Fruit fly (Drosophila melanogaster): ENCODE data around the gene CG46468.

The CG46468 gene

dm6 chr2L:9565387-9565786, at the start of gene CG46468:
TSS of gene CG46468 (minus strand) at chr2L:9565438.
- TF ChIP-seq psq (optimal IDR thresholded peaks at IDR 0.05), result no peak
- no peak for TF ChIP-seq EcR (GFP tag; optimal IDR thresholded peaks at IDR 0.05)
- TF ChIP-seq CG8478 (optimal IDR thresholded peaks at IDR 0.05), result no peak
- no peak for TF ChIP-seq usp (GFP tag; optimal IDR thresholded peaks at IDR 0.05)
- no peak for TF ChIP-seq Dll (optimal IDR thresholded peaks at IDR 0.05)
- no peak for TF ChIP-seq pan (optimal IDR thresholded peaks at IDR 0.05)

- TF ChIP-seq psq (optimal IDR thresholded peaks at IDR 0.05), result no peak
- no peak for TF ChIP-seq CG8478 (optimal IDR thresholded peaks at IDR 0.05)
- TF ChIP-seq Dll (optimal IDR thresholded peaks at IDR 0.05), result no peak
- no peak for TF ChIP-seq usp (GFP tag; optimal IDR thresholded peaks at IDR 0.05)
- TF ChIP-seq EcR (GFP tag; optimal IDR thresholded peaks at IDR 0.05), result no peak
- no peak for TF ChIP-seq pan (optimal IDR thresholded peaks at IDR 0.05)
Observed at dm6 chr2L:9614674-9615258, 49.5 kb upstream of the CG46468 start.

- TF ChIP-seq CG8478 (optimal IDR thresholded peaks at IDR 0.05) (no peak), psq (optimal IDR thresholded peaks at IDR 0.05) (no peak), usp (GFP tag; optimal IDR thresholded peaks at IDR 0.05) (no peak), EcR (GFP tag; optimal IDR thresholded peaks at IDR 0.05) (no peak), pan (optimal IDR thresholded peaks at IDR 0.05) (no peak), Dll (optimal IDR thresholded peaks at IDR 0.05) (no peak)
Observed at dm6 chr2L:9613922-9614321, 48.7 kb upstream of the CG46468 start.

DNA sequence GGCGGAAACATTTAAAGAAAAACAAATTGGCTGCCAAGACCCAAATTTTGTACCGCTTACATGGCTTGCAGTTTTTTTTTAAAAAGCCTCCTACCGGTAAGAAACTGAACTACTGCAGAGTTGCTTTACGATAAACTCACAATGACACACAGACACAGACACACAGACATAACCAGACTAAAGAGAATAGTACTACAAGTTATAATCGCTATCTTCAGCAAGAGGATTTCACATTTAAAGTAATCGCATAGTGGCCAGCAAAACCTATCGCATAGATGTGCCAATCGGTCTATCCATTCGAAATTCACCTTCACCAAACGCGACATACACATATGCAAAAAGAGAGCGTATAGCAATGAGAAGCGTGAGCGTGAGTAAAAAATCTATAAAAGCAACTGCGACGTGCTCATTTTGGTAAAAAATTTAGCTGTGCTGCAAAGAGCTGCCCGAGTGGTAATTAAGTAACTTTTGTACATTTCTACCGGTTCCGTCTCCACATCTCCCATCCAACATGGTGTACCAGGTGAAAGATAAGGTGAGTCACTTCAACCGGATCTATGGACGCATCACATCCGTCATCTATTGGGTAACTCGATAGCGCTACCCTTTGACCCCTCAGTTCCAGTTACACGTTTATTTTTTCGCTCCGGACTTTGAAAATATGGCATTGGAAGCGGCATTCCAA, 47.9 kb upstream of the CG46468 start, which contains the start of gene Trx2:
Trx2 (plus strand) TSS at position 161 of the 685 bp plus-strand sequence.
- TF ChIP-seq pan (optimal IDR thresholded peaks at IDR 0.05), result no peak
- no peak for TF ChIP-seq EcR (GFP tag; optimal IDR thresholded peaks at IDR 0.05)
- no peak for TF ChIP-seq CG8478 (optimal IDR thresholded peaks at IDR 0.05)

DNA sequence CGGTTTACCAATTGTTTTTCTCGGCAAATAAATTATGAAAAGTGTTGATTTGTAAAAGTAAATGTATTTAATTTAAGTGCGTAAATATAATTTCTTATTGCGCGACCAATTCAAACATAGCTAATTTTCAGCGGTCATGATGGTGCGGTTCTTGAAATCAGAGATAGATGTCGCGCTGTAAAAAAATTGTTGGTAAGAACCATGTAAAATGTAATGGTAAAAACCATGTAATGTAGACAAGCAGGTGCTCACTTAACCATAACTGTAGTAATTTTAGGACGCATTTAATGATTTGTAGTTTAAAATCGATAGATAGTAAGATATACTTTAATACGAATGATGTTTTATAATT, 47.4 kb upstream of the CG46468 start:
- TF ChIP-seq CG8478 (optimal IDR thresholded peaks at IDR 0.05) (no peak), EcR (GFP tag; optimal IDR thresholded peaks at IDR 0.05) (no peak), psq (optimal IDR thresholded peaks at IDR 0.05) (no peak), Dll (optimal IDR thresholded peaks at IDR 0.05) (no peak), usp (GFP tag; optimal IDR thresholded peaks at IDR 0.05) (no peak), pan (optimal IDR thresholded peaks at IDR 0.05) (no peak)

DNA sequence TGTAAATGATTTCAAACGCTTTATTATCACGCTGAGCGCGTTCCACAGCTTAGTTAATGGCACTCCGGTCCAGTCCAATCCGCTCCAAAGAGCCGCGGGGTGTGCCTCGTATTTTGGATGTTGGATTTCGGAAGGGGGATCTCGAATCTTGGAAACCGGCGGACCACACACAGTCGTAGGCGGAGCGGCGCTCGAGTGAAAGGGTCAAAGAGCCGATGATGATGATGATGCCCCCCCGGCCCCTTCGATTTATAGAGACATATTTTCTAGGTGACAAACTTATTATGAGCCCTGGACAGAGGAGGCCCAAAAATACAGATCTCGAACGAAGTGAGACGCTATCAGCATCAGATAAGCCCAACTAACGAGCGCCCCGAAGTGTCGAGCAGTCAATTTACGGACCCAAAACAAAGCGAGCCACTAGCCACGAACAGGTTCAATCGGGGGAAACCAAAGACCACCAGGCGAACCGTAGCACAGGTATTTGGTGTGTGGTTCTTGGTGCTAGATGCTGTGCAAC, 44.2 kb upstream of the CG46468 start:
- TF ChIP-seq pan (optimal IDR thresholded peaks at IDR 0.05), result no peak
- TF ChIP-seq usp (GFP tag; optimal IDR thresholded peaks at IDR 0.05), result no peak
- no peak for TF ChIP-seq EcR (GFP tag; optimal IDR thresholded peaks at IDR 0.05)
- no peak for TF ChIP-seq CG8478 (optimal IDR thresholded peaks at IDR 0.05)
- no peak for TF ChIP-seq Dll (optimal IDR thresholded peaks at IDR 0.05)

DNA sequence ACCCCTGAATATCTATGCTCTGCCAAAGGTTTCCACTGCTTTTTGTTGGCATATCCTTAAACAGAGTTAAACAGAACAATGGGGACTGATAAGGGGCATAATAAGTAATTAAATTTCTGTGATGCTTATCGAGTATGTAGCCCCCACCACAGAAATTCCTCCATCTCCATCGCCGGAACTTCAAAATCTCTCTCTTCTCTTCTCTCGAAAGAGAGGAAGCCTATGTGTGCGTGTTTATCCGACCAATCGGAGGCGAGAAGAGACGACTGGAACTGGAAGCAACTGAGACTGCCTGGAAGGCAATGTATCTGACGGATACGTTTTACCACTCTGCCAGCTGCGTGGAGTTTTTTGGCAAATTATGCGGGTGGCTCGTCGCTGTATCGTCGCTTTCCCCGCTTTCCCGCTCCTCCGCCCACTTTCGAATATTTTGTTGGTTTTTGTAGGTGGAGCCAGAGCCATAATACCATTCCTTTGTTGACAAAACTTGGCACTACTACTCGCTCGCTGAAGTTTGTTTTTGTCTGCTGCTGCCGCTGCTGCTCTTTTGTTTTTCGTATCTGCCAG, 42.8 kb upstream of the CG46468 start, which contains the start of gene gcm2:
gcm2 (plus strand) TSS at position 566 of the 567 bp plus-strand sequence.
- TF ChIP-seq pan (optimal IDR thresholded peaks at IDR 0.05) (no peak), EcR (GFP tag; optimal IDR thresholded peaks at IDR 0.05) (no peak), CG8478 (optimal IDR thresholded peaks at IDR 0.05) (no peak), Dll (optimal IDR thresholded peaks at IDR 0.05) (no peak), psq (optimal IDR thresholded peaks at IDR 0.05) (no peak), usp (GFP tag; optimal IDR thresholded peaks at IDR 0.05) (no peak)

dm6 chr2L:9602103-9602502, 36.9 kb upstream of the CG46468 start:
- TF ChIP-seq pan (optimal IDR thresholded peaks at IDR 0.05), result no peak
- TF ChIP-seq CG8478 (optimal IDR thresholded peaks at IDR 0.05), result no peak
- no peak for TF ChIP-seq Dll (optimal IDR thresholded peaks at IDR 0.05)
- TF ChIP-seq EcR (GFP tag; optimal IDR thresholded peaks at IDR 0.05), result no peak
- TF ChIP-seq psq (optimal IDR thresholded peaks at IDR 0.05), result no peak
- no peak for TF ChIP-seq usp (GFP tag; optimal IDR thresholded peaks at IDR 0.05)

DNA sequence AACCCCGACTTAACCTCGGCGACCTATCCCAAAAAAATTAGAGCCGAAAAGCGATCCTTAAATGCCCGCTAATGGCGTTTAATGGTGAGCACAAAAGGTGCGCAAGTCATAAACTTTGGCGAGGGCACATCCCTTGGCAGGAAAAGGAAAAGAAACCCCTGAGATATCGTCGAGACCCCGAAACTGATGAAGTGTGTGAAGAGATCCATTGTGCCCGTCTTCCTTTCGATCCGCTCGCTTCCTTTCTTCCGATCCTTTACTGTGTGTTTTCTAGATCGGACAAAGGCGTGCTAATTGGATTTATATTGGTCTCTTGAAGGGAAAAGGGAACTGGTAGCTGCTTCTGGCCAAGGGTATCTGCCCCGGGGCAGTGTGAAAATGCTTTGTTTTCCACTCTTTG, 36.0 kb upstream of the CG46468 start:
- no peak for TF ChIP-seq Dll (optimal IDR thresholded peaks at IDR 0.05)
- TF ChIP-seq pan (optimal IDR thresholded peaks at IDR 0.05), result no peak
- TF ChIP-seq usp (GFP tag; optimal IDR thresholded peaks at IDR 0.05), result no peak
- TF ChIP-seq psq (optimal IDR thresholded peaks at IDR 0.05), result no peak
- TF ChIP-seq EcR (GFP tag; optimal IDR thresholded peaks at IDR 0.05), result no peak
- TF ChIP-seq CG8478 (optimal IDR thresholded peaks at IDR 0.05), result no peak

- TF ChIP-seq Dll (optimal IDR thresholded peaks at IDR 0.05) (no peak), pan (optimal IDR thresholded peaks at IDR 0.05) (no peak), usp (GFP tag; optimal IDR thresholded peaks at IDR 0.05) (no peak), CG8478 (optimal IDR thresholded peaks at IDR 0.05) (no peak), EcR (GFP tag; optimal IDR thresholded peaks at IDR 0.05) (no peak), psq (optimal IDR thresholded peaks at IDR 0.05) (no peak)
Observed at dm6 chr2L:9600772-9601171, 35.5 kb upstream of the CG46468 start, which contains the start of gene CG4382. TSS of gene CG4382 (minus strand) at chr2L:9600872.

DNA sequence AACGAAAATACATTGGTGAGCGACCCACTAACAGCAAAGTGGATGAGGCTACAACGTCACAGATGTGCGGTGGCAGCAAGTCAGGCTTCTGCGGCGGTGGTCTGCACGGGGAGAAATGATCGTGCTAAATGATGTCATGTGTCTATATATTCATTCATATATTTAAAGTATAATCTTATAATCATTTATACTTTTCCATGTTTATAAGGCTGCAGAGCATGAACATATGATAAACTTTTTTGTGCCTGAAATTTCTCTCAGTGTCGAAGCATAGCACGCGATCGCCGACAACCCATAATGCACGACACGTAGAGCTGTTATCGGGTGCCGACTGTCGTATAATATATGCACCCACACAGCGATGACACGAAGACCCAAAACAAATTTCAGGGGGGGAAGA, 33.2 kb upstream of the CG46468 start:
- TF ChIP-seq EcR (GFP tag; optimal IDR thresholded peaks at IDR 0.05), result no peak
- TF ChIP-seq psq (optimal IDR thresholded peaks at IDR 0.05), result no peak
- no peak for TF ChIP-seq Dll (optimal IDR thresholded peaks at IDR 0.05)
- no peak for TF ChIP-seq pan (optimal IDR thresholded peaks at IDR 0.05)
- no peak for TF ChIP-seq usp (GFP tag; optimal IDR thresholded peaks at IDR 0.05)
- TF ChIP-seq CG8478 (optimal IDR thresholded peaks at IDR 0.05), result no peak
